Fruit fly (Drosophila melanogaster) whole organism, pupa: ENCODE measurements around the gene Rcd5.

Experiments used
- CG10348 ChIP-seq: fragments of 200-800 bp; sonication (Bioruptor generic); IDR thresholded peaks from 2 replicates; pipeline ENCODE4 v1.3.6; 2022; ENCODE audit warnings: missing biosample characterization, missing genetic modification characterization
- CG12605 ChIP-seq: fragments of 200-800 bp; sonication (Bioruptor generic); IDR thresholded peaks from 2 replicates; pipeline ENCODE4 v1.3.6; 2022; ENCODE audit warnings: missing biosample characterization, missing genetic modification characterization
- CG14655 ChIP-seq: fragments of 200-800 bp; sonication (Bioruptor generic); optimal IDR thresholded peaks from 3 replicates; lab custom pipeline; 2017; ENCODE audit warnings: mild to moderate bottlenecking, missing biosample characterization, missing genetic modification reagents, missing genetic modification characterization
- CG15710 ChIP-seq: fragments of 200-800 bp; sonication (Bioruptor generic); optimal IDR thresholded peaks from 2 replicates; lab custom pipeline; 2018; ENCODE audit warnings: missing biosample characterization, mild to moderate bottlenecking, missing genetic modification characterization, moderate library complexity
- CG17806 ChIP-seq: fragments of 200-800 bp; sonication (Bioruptor generic); optimal IDR thresholded peaks from 2 replicates; lab custom pipeline; 2018; ENCODE audit warnings: missing biosample characterization, mild to moderate bottlenecking, missing genetic modification characterization, moderate library complexity
- CG32121 ChIP-seq: fragments of 200-800 bp; sonication (Bioruptor generic); IDR thresholded peaks from 2 replicates; pipeline ENCODE4 v1.3.6; 2022; ENCODE audit warnings: missing biosample characterization, missing genetic modification characterization
- CG34367 ChIP-seq: fragments of 200-800 bp; sonication (Bioruptor generic); optimal IDR thresholded peaks from 2 replicates; lab custom pipeline; 2018; ENCODE audit warnings: missing biosample characterization, mild to moderate bottlenecking, missing genetic modification characterization
- CG4496 ChIP-seq: fragments of 200-800 bp; sonication (Bioruptor generic); IDR thresholded peaks from 3 replicates; pipeline ENCODE4 v1.3.6; 2022; ENCODE audit warnings: missing biosample characterization, missing genetic modification characterization
- CG8159 ChIP-seq: fragments of 200-800 bp; sonication (Bioruptor generic); optimal IDR thresholded peaks from 3 replicates; lab custom pipeline; 2018; ENCODE audit warnings: missing biosample characterization, mild to moderate bottlenecking, missing genetic modification characterization, moderate library complexity
- CG8301 ChIP-seq: fragments of 200-800 bp; sonication (Bioruptor generic); optimal IDR thresholded peaks from 2 replicates; lab custom pipeline; 2018; ENCODE audit warnings: missing biosample characterization, mild to moderate bottlenecking, missing genetic modification characterization
- CG9948 ChIP-seq: fragments of 200-800 bp; sonication (Bioruptor generic); optimal IDR thresholded peaks from 2 replicates; lab custom pipeline; 2018; ENCODE audit warnings: missing biosample characterization, mild to moderate bottlenecking, missing genetic modification characterization, moderate library complexity
- D1 ChIP-seq: fragments of 200-800 bp; sonication (Bioruptor generic); optimal IDR thresholded peaks from 2 replicates; lab custom pipeline; 2018; ENCODE audit warnings: missing biosample characterization, mild to moderate bottlenecking, missing genetic modification characterization, moderate library complexity
- EcR ChIP-seq: fragments of 200-800 bp; sonication (Bioruptor generic); optimal IDR thresholded peaks from 3 replicates; lab custom pipeline; 2019; ENCODE audit warnings: missing biosample characterization, missing genetic modification characterization, mild to moderate bottlenecking, moderate library complexity, missing genetic modification reagents
- Ets98B ChIP-seq: fragments of 200-800 bp; sonication (Bioruptor generic); IDR thresholded peaks from 2 replicates; pipeline ENCODE4 v1.3.6; 2022; ENCODE audit warnings: missing biosample characterization, missing genetic modification characterization
- Pif1A ChIP-seq: fragments of 200-800 bp; sonication (Bioruptor generic); optimal IDR thresholded peaks from 3 replicates; lab custom pipeline; 2016; ENCODE audit warnings: missing biosample characterization, missing genetic modification characterization
- Pif1B ChIP-seq: fragments of 200-800 bp; sonication (Bioruptor generic); optimal IDR thresholded peaks from 3 replicates; lab custom pipeline; 2016; ENCODE audit warnings: missing biosample characterization, missing genetic modification characterization
- Snoo ChIP-seq: fragments of 200-800 bp; sonication (Bioruptor generic); optimal IDR thresholded peaks from 3 replicates; lab custom pipeline; 2017; ENCODE audit warnings: missing biosample characterization, mild to moderate bottlenecking, missing genetic modification characterization, inconsistent platforms
- fd96Ca ChIP-seq: fragments of 200-800 bp; sonication (Bioruptor generic); IDR thresholded peaks from 3 replicates; pipeline ENCODE4 v1.3.6; 2022; ENCODE audit warnings: missing biosample characterization, missing genetic modification characterization
- gl ChIP-seq: fragments of 200-800 bp; sonication (Bioruptor generic); optimal IDR thresholded peaks from 2 replicates; lab custom pipeline; 2018; ENCODE audit warnings: missing biosample characterization, mild to moderate bottlenecking, missing genetic modification characterization
- rn ChIP-seq: fragments of 200-800 bp; sonication (Bioruptor generic); IDR thresholded peaks from 2 replicates; pipeline ENCODE4 v1.3.6; 2022; ENCODE audit warnings: missing biosample characterization, missing genetic modification characterization

Rcd5 gene

dm6 chr3L:4081243-4081642 lies 40.9 kb downstream of the Rcd5 start:
- TF ChIP-seq Pif1A (GFP tag; lab: Kevin White, UChicago) (no peak), gl (tag; lab: Kevin White, UChicago) (no peak), fd96Ca (GFP tag; lab: Robert Waterston, UW) (no peak)

- no peak for TF ChIP-seq CG4496 (GFP tag; lab: Robert Waterston, UW)
- no peak for TF ChIP-seq CG14655 (GFP tag; lab: Kevin White, UChicago)
- no peak for TF ChIP-seq CG10348 (GFP tag; lab: Robert Waterston, UW)
- TF ChIP-seq D1 (tag; lab: Kevin White, UChicago), result no peak
- TF ChIP-seq fd96Ca (GFP tag; lab: Robert Waterston, UW), result no peak
- TF ChIP-seq Snoo (tag; lab: Kevin White, UChicago), result no peak
- no peak for TF ChIP-seq CG34367 (tag; lab: Kevin White, UChicago)
- TF ChIP-seq CG17806, result no peak
- TF ChIP-seq CG15710, result no peak
- no peak for TF ChIP-seq Pif1B (GFP tag; lab: Kevin White, UChicago)
- TF ChIP-seq Ets98B (GFP tag; lab: Robert Waterston, UW), result no peak
Measured at dm6 chr3L:4083442-4083841, 43.1 kb downstream of the Rcd5 start.

dm6 chr3L:4085867-4086266 lies 45.5 kb downstream of the Rcd5 start:
- no peak for TF ChIP-seq CG9948 (tag; lab: Kevin White, UChicago)
- TF ChIP-seq Snoo (tag; lab: Kevin White, UChicago), result no peak
- TF ChIP-seq Pif1A (GFP tag; lab: Kevin White, UChicago), result no peak
- TF ChIP-seq CG8159, result no peak
- no peak for TF ChIP-seq D1 (tag; lab: Kevin White, UChicago)
- no peak for TF ChIP-seq CG8301
- TF ChIP-seq Ets98B (GFP tag; lab: Robert Waterston, UW), result no peak
- no peak for TF ChIP-seq Pif1B (GFP tag; lab: Kevin White, UChicago)
- TF ChIP-seq CG4496 (GFP tag; lab: Robert Waterston, UW), result no peak
- TF ChIP-seq gl (tag; lab: Kevin White, UChicago), result no peak
- TF ChIP-seq fd96Ca (GFP tag; lab: Robert Waterston, UW), result no peak
- TF ChIP-seq CG34367 (tag; lab: Kevin White, UChicago), result no peak
- no peak for TF ChIP-seq CG15710
- TF ChIP-seq CG32121 (GFP tag; lab: Robert Waterston, UW), result no peak

- TF ChIP-seq CG4496 (GFP tag; lab: Robert Waterston, UW) (no peak), Pif1B (GFP tag; lab: Kevin White, UChicago) (no peak), EcR (no peak), D1 (tag; lab: Kevin White, UChicago) (no peak), Ets98B (GFP tag; lab: Robert Waterston, UW) (no peak), CG34367 (tag; lab: Kevin White, UChicago) (no peak), CG12605 (GFP tag; lab: Robert Waterston, UW) (no peak), rn (GFP tag; lab: Robert Waterston, UW) (no peak), CG9948 (tag; lab: Kevin White, UChicago) (no peak)
Measured at dm6 chr3L:4087281-4087680, 47.0 kb downstream of the Rcd5 start, which contains the start of gene CG14989. CG14989 (plus strand) TSS chr3L:4087581.

dm6 chr3L:4088694-4089190 lies 48.4 kb downstream of the Rcd5 start, which contains the start of gene Gad1:
Gad1 (minus strand) TSS chr3L:4088744.
- no peak for TF ChIP-seq EcR
- TF ChIP-seq D1 (tag; lab: Kevin White, UChicago), result no peak
- TF ChIP-seq CG8159, result no peak
- no peak for TF ChIP-seq CG14655 (GFP tag; lab: Kevin White, UChicago)
- no peak for TF ChIP-seq CG32121 (GFP tag; lab: Robert Waterston, UW)
- no peak for TF ChIP-seq Pif1A (GFP tag; lab: Kevin White, UChicago)
- no peak for TF ChIP-seq CG10348 (GFP tag; lab: Robert Waterston, UW)
- TF ChIP-seq Pif1B (GFP tag; lab: Kevin White, UChicago), result no peak
- no peak for TF ChIP-seq CG8301
